Fruit fly (Drosophila melanogaster): ENCODE data around the gene brk.
A peak's percentile ranks its signal among the peaks of the same experiment; 100 is the strongest.

Gene brk

dm6 chrX:7298323-7298722 lies 9.4 kb upstream of the brk start:
- TF ChIP-seq noc (tag; optimal IDR thresholded peaks at IDR 0.05) = no peak

dm6 chrX:7299399-7300355 lies 8.1 kb upstream of the brk start:
- peak; percentile 43 for TF ChIP-seq noc (tag; optimal IDR thresholded peaks at IDR 0.05)

dm6 chrX:7300356-7300721 lies 7.4 kb upstream of the brk start:
- TF ChIP-seq noc (tag; optimal IDR thresholded peaks at IDR 0.05) = peak; percentile 50

dm6 chrX:7300722-7301350 lies 6.9 kb upstream of the brk start:
- no peak for TF ChIP-seq noc (tag; optimal IDR thresholded peaks at IDR 0.05)

dm6 chrX:7301351-7302328 lies 6.1 kb upstream of the brk start:
- TF ChIP-seq noc (tag; optimal IDR thresholded peaks at IDR 0.05) = peak; percentile 35

dm6 chrX:7302329-7302728 lies 5.4 kb upstream of the brk start:
- no peak for TF ChIP-seq noc (tag; optimal IDR thresholded peaks at IDR 0.05)

dm6 chrX:7303848-7304427 lies 3.8 kb upstream of the brk start:
- TF ChIP-seq noc (tag; optimal IDR thresholded peaks at IDR 0.05) = no peak

dm6 chrX:7304798-7305447 lies 2.8 kb upstream of the brk start:
- no peak for TF ChIP-seq noc (tag; optimal IDR thresholded peaks at IDR 0.05)

dm6 chrX:7305753-7306338 lies 1.9 kb upstream of the brk start:
- no peak for TF ChIP-seq noc (tag; optimal IDR thresholded peaks at IDR 0.05)

- peak; percentile 72 for TF ChIP-seq noc (tag; optimal IDR thresholded peaks at IDR 0.05)
These were observed 931 bp upstream of the brk start for dm6 chrX:7306538-7307477.

- TF ChIP-seq noc (tag; optimal IDR thresholded peaks at IDR 0.05) = no peak
These were observed 1.1 kb downstream of the brk start for dm6 chrX:7308794-7309193.

- TF ChIP-seq noc (tag; optimal IDR thresholded peaks at IDR 0.05) = no peak
These were observed 4.7 kb downstream of the brk start for dm6 chrX:7312406-7312805.

dm6 chrX:7315925-7316650 lies 8.3 kb downstream of the brk start:
- TF ChIP-seq noc (tag; optimal IDR thresholded peaks at IDR 0.05) = no peak

Data from whole organism, larva.